Worm (Caenorhabditis elegans): ENCODE measurements around the gene Y9C2UA.1.
A peak's percentile ranks its signal among the peaks of the same experiment; 100 is the strongest.

Y9C2UA.1 gene

DNA sequence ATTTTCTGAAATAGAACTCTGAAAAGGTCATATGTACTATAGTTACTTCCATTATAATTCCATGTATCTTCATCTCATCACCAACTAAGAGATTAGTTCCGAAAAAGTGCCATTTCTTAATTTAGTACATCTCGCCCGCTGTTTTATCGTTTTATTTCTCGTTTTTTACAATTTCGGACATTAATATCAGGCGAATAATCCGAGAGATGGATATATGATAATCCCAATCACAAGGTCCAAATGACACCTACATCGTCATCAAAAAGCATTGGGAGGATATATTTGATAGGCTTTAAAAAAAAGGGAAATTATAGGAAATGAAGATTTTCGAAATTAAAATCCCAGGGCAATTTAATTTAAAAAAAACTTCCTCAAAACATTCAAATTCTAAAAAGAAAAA lies 19.1 kb upstream of the Y9C2UA.1 start:
- no peak for TF ChIP-seq nhr-23 (tag; optimal IDR thresholded peaks at IDR 0.05)
- no peak for TF ChIP-seq elt-3 (tag; optimal IDR thresholded peaks at IDR 0.05)
- TF ChIP-seq lin-39 (tag; optimal IDR thresholded peaks at IDR 0.05): no peak
- TF ChIP-seq ztf-11 (tag; optimal IDR thresholded peaks at IDR 0.05): no peak
- no peak for TF ChIP-seq dmd-4 (tag; optimal IDR thresholded peaks at IDR 0.05)
- TF ChIP-seq unc-39 (tag; optimal IDR thresholded peaks at IDR 0.05): no peak
- no peak for TF ChIP-seq lin-11 (tag; optimal IDR thresholded peaks at IDR 0.05)
- TF ChIP-seq ceh-16 (tag; optimal IDR thresholded peaks at IDR 0.05): no peak
- TF ChIP-seq R02D3.7 (tag; optimal IDR thresholded peaks at IDR 0.05): no peak
- no peak for TF ChIP-seq ceh-82 (tag; optimal IDR thresholded peaks at IDR 0.05)
- no peak for TF ChIP-seq peb-1 (tag; optimal IDR thresholded peaks at IDR 0.05)
- TF ChIP-seq egl-27 (tag; optimal IDR thresholded peaks at IDR 0.05): no peak
- no peak for TF ChIP-seq ZK546.5 (tag; optimal IDR thresholded peaks at IDR 0.05)
- no peak for TF ChIP-seq mbf-1 (tag; optimal IDR thresholded peaks at IDR 0.05)

DNA sequence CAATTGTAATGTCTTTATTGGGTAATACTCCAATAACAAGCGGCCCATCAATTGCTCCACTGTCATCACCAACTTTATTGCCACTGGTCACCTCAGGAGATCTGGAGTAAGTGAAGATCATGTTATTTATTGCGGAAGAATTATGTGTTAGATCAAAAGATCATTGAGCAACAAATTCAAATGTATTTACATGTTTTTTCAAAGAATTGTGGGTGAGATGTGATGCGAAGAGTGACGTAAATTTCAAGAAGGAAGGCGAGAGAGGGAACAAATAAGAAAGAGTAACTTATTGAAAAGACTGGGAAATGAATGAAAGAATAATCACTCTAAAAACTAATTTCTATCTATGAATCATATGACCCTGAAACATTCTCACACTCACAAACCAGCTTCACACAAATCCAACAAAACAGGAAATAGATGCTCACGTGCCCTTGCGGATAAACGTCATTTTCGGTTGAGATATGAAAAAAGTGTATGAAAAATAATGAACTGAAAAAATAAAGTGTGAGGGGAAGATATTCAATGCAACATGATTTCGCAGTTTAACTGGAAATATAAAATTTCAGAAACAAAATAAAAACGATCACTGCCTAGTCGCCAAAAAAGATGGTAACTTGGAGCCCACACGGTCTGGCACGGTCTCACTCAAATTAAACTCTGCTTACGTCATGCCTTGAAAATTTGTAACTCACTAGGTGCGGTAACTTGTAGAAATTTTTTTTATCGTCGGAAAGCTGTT lies 18.5 kb upstream of the Y9C2UA.1 start:
- TF ChIP-seq unc-62 (GFP tag; optimal IDR thresholded peaks at IDR 0.05) (no peak), fos-1 (tag; optimal IDR thresholded peaks at IDR 0.05) (no peak), nhr-237 (tag; optimal IDR thresholded peaks at IDR 0.05) (no peak), nhr-25 (tag; optimal IDR thresholded peaks at IDR 0.05) (no peak), aly-2 (tag; optimal IDR thresholded peaks at IDR 0.05) (no peak), lin-13 (GFP tag; optimal IDR thresholded peaks at IDR 0.05) (no peak), egl-27 (tag; optimal IDR thresholded peaks at IDR 0.05) (no peak), C34F6.9 (tag; optimal IDR thresholded peaks at IDR 0.05) (no peak), ztf-4 (tag; optimal IDR thresholded peaks at IDR 0.05) (peak; percentile 25), ztf-11 (tag; optimal IDR thresholded peaks at IDR 0.05) (no peak), lin-11 (tag; optimal IDR thresholded peaks at IDR 0.05) (no peak), zag-1 (tag; optimal IDR thresholded peaks at IDR 0.05) (no peak), sma-9 (GFP tag; optimal IDR thresholded peaks at IDR 0.05) (peak; percentile 42), sma-9 (tag; optimal IDR thresholded peaks at IDR 0.05) (no peak), lsy-2 (tag; optimal IDR thresholded peaks at IDR 0.05) (peak in 1 of 2 experiments; percentile 6), nhr-23 (tag; optimal IDR thresholded peaks at IDR 0.05) (no peak), gmeb-1 (tag; optimal IDR thresholded peaks at IDR 0.05) (no peak), elt-3 (tag; optimal IDR thresholded peaks at IDR 0.05) (no peak)

DNA sequence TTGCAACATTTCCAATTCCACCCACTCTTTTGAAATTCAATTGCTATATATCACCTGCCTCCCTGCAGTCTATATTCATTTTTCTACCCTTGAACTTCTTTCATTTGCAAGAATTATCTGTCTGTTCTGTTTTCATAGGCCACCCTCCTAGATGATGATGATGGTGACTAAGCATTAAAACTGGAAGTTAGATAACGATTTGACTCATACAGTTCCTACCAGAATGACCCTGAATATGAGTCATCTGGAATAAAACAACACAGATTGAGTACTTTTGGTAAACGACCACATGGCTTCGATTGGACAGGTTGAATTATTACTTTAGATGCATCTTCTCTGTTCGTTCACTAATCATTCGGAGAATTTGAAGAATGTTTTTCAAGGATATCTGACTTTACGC lies 15.1 kb upstream of the Y9C2UA.1 start:
- TF ChIP-seq ztf-11 (tag; optimal IDR thresholded peaks at IDR 0.05): no peak
- peak; percentile 51 for TF ChIP-seq sma-3 (GFP tag; optimal IDR thresholded peaks at IDR 0.05)
- peak; percentile 50 for TF ChIP-seq fos-1 (tag; optimal IDR thresholded peaks at IDR 0.05)

DNA sequence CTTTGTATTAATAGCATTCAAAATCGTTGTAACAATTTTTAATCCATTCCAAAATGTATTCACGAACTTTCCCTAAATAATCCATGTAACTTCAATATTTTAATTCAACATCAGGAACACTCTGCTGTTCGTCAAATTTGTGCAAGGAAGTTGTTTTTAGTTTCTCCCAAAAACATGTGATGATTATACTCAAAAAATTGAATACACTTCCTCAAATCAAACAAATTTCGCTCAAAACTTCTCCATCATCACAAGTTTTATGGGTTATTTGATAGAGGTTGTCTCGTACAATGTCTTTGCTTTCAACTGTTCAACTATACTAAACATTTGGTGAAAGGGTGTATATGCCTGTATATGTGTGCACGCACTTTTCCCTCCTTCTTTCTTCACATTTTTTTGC lies 14.4 kb upstream of the Y9C2UA.1 start:
- peak; percentile 48 for TF ChIP-seq fos-1 (tag; optimal IDR thresholded peaks at IDR 0.05)
- no peak for TF ChIP-seq ama-1 (optimal IDR thresholded peaks at IDR 0.05)
- TF ChIP-seq alr-1 (tag; optimal IDR thresholded peaks at IDR 0.05): no peak

DNA sequence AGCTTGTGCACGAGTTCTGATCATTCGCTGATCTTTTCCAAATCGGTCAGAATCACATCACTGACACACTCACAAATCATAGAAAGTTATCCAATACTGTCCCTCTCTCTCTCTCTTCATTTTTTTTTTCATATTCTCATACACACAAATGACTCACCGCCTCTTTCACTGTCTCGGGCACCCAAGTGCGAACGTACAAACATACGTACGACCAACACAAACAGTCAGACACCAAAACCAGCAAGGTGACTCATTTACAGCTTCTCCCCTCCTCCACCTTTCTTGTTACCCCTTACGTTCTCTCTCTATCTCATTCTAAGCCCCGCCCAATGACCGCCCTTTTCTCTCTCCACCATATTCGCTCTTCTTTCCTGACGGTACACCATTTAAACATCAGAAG lies 12.5 kb upstream of the Y9C2UA.1 start:
- TF ChIP-seq unc-55 (GFP tag; optimal IDR thresholded peaks at IDR 0.05): no peak
- TF ChIP-seq F13H6.1 (tag; optimal IDR thresholded peaks at IDR 0.05): no peak
- peak; percentile 96 for TF ChIP-seq fos-1 (tag; optimal IDR thresholded peaks at IDR 0.05)
- TF ChIP-seq nhr-25 (tag; optimal IDR thresholded peaks at IDR 0.05): no peak
- TF ChIP-seq alr-1 (tag; optimal IDR thresholded peaks at IDR 0.05): no peak
- TF ChIP-seq blmp-1 (tag; optimal IDR thresholded peaks at IDR 0.05; ENCODE audit: insufficient read depth): peak; percentile 16

DNA sequence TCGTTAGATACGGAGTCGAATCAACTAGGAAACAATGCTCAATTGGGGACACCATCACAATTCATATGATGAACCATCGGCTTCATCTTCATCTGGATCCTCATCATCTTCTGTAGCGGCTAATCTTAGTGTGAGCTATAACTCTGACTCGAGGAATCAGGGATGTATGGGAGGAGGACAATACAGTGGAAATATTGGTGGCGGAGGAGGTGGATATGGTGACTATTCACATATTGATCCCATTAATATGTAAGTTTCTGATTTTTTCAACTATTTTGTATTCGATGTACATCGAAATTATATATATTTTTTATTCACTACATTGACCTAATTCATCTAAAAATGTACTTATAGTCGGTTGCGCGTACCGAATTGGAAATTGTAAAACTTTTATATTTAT lies 12.1 kb upstream of the Y9C2UA.1 start:
- TF ChIP-seq lin-13 (GFP tag; optimal IDR thresholded peaks at IDR 0.05) (no peak), ama-1 (optimal IDR thresholded peaks at IDR 0.05) (peak; percentile 70)

All from whole organism, L2 larva.